Fruit fly (Drosophila melanogaster) whole organism, prepupa: Measurements from ENCODE around the gene Sgs3.
A peak's percentile ranks its signal among the peaks of the same experiment; 100 is the strongest.

Experiments
- Blimp-1 ChIP-seq: fragments of 200-800 bp; sonication (Bioruptor generic); optimal IDR thresholded peaks from 3 replicates; lab custom pipeline; 2017; ENCODE audit warnings: missing biosample characterization, missing genetic modification characterization, mild to moderate bottlenecking, moderate library complexity, missing genetic modification reagents
- CG10631 ChIP-seq: fragments of 200-800 bp; sonication (Bioruptor generic); optimal IDR thresholded peaks from 2 replicates; lab custom pipeline; 2016; ENCODE audit warnings: missing biosample characterization, missing genetic modification characterization
- CG10669 ChIP-seq: fragments of 200-800 bp; sonication (Bioruptor generic); optimal IDR thresholded peaks from 3 replicates; lab custom pipeline; 2018; ENCODE audit warnings: missing biosample characterization, mild to moderate bottlenecking, missing genetic modification characterization, moderate library complexity
- CG11294 ChIP-seq: fragments of 200-800 bp; sonication (Bioruptor generic); IDR thresholded peaks from 2 replicates; pipeline ENCODE4 v1.3.6; 2022; ENCODE audit warnings: missing biosample characterization, missing genetic modification characterization
- CG11902 ChIP-seq: fragments of 200-800 bp; sonication (Bioruptor generic); optimal IDR thresholded peaks from 3 replicates; lab custom pipeline; 2016; ENCODE audit warnings: missing biosample characterization, missing genetic modification characterization
- CG15336 ChIP-seq: fragments of 200-800 bp; sonication (Bioruptor generic); IDR thresholded peaks from 2 replicates; pipeline ENCODE4 v1.3.6; 2022; ENCODE audit warnings: missing biosample characterization, missing genetic modification characterization
- CG1621 ChIP-seq: fragments of 200-800 bp; sonication (Bioruptor generic); optimal IDR thresholded peaks from 3 replicates; lab custom pipeline; 2018; ENCODE audit warnings: missing biosample characterization, mild to moderate bottlenecking, missing genetic modification characterization
- CG16779 ChIP-seq: fragments of 200-800 bp; sonication (Bioruptor generic); optimal IDR thresholded peaks from 3 replicates; lab custom pipeline; 2017; ENCODE audit warnings: missing biosample characterization, mild to moderate bottlenecking, missing genetic modification characterization
- CG3032 ChIP-seq: fragments of 200-800 bp; optimal IDR thresholded peaks from 2 replicates; lab custom pipeline; 2019; ENCODE audit warnings: missing biosample characterization, mild to moderate bottlenecking, missing genetic modification characterization, moderate library complexity
- CG31627 ChIP-seq: fragments of 200-800 bp; sonication (Bioruptor generic); optimal IDR thresholded peaks from 3 replicates; lab custom pipeline; 2016; ENCODE audit warnings: missing biosample characterization, missing genetic modification characterization
- CG32006 ChIP-seq: fragments of 200-800 bp; sonication (Bioruptor generic); optimal IDR thresholded peaks from 3 replicates; lab custom pipeline; 2017; ENCODE audit warnings: missing biosample characterization, mild to moderate bottlenecking, missing genetic modification characterization
- CG34406 ChIP-seq: fragments of 200-800 bp; sonication (Bioruptor generic); optimal IDR thresholded peaks from 3 replicates; lab custom pipeline; 2016; ENCODE audit warnings: missing biosample characterization, missing genetic modification characterization
- CG6163 ChIP-seq: fragments of 200-800 bp; sonication (Bioruptor generic); IDR thresholded peaks from 3 replicates; pipeline ENCODE4 v1.3.6; 2022; ENCODE audit warnings: missing biosample characterization, missing genetic modification characterization
- CG6276 ChIP-seq: fragments of 200-800 bp; sonication (Bioruptor generic); optimal IDR thresholded peaks from 2 replicates; lab custom pipeline; 2017; ENCODE audit warnings: missing biosample characterization, mild to moderate bottlenecking, missing genetic modification characterization
- CG6792 ChIP-seq: fragments of 200-800 bp; sonication (Bioruptor generic); optimal IDR thresholded peaks from 3 replicates; lab custom pipeline; 2016; ENCODE audit warnings: missing biosample characterization, missing genetic modification characterization
- CG6808 ChIP-seq: fragments of 200-800 bp; sonication (Bioruptor generic); optimal IDR thresholded peaks from 3 replicates; lab custom pipeline; 2017; ENCODE audit warnings: missing biosample characterization, missing genetic modification characterization, mild to moderate bottlenecking, moderate library complexity, missing genetic modification reagents
- CG6854 ChIP-seq: fragments of 200-800 bp; sonication (Bioruptor generic); optimal IDR thresholded peaks from 2 replicates; lab custom pipeline; 2017; ENCODE audit warnings: missing biosample characterization, mild to moderate bottlenecking, missing genetic modification characterization
- CG7368 ChIP-seq: fragments of 200-800 bp; sonication (Bioruptor generic); optimal IDR thresholded peaks from 3 replicates; lab custom pipeline; 2016; ENCODE audit warnings: missing biosample characterization, missing genetic modification characterization
- CG8119 ChIP-seq: fragments of 200-800 bp; sonication (Bioruptor generic); IDR thresholded peaks from 3 replicates; pipeline ENCODE4 v1.3.6; 2022; ENCODE audit warnings: missing biosample characterization, missing genetic modification characterization
- CG8632 ChIP-seq: fragments of 200-800 bp; sonication (Bioruptor generic); optimal IDR thresholded peaks from 3 replicates; lab custom pipeline; 2016; ENCODE audit warnings: missing biosample characterization, missing genetic modification characterization
- CG9139 ChIP-seq: fragments of 200-800 bp; sonication (Bioruptor generic); optimal IDR thresholded peaks from 3 replicates; lab custom pipeline; 2017; ENCODE audit warnings: missing biosample characterization, mild to moderate bottlenecking, missing genetic modification characterization
- Eip78C ChIP-seq: fragments of 200-800 bp; sonication (Bioruptor generic); peaks from one replicate; lab custom pipeline; 2016; ENCODE audit warnings: missing biosample characterization, missing genetic modification characterization
- Eip93F ChIP-seq: fragments of 200-800 bp; sonication (Bioruptor generic); optimal IDR thresholded peaks from 2 replicates; lab custom pipeline; 2016; ENCODE audit warnings: missing biosample characterization, mild to moderate bottlenecking, missing genetic modification characterization
- Ets96B ChIP-seq: fragments of 200-800 bp; optimal IDR thresholded peaks from 2 replicates; lab custom pipeline; 2019; ENCODE audit warnings: missing biosample characterization, mild to moderate bottlenecking, missing genetic modification characterization, moderate library complexity
- Gug ChIP-seq: fragments of 200-800 bp; sonication (Bioruptor generic); IDR thresholded peaks from 2 replicates; pipeline ENCODE4 v1.3.6; 2022; ENCODE audit warnings: missing biosample characterization, missing genetic modification characterization
- Hr38 ChIP-seq: sonication (Bioruptor generic); optimal IDR thresholded peaks from 2 replicates; lab custom pipeline; 2016; ENCODE audit warnings: missing biosample characterization, missing genetic modification characterization
- Hr39 ChIP-seq: fragments of 200-800 bp; sonication (Bioruptor generic); optimal IDR thresholded peaks from 2 replicates; lab custom pipeline; 2016; ENCODE audit warnings: missing biosample characterization, missing genetic modification characterization
- Hr4 ChIP-seq: fragments of 200-800 bp; sonication (Bioruptor generic); optimal IDR thresholded peaks from 3 replicates; lab custom pipeline; 2016; ENCODE audit warnings: missing biosample characterization, missing genetic modification characterization
- Lpt ChIP-seq: fragments of 200-800 bp; sonication (Bioruptor generic); optimal IDR thresholded peaks from 3 replicates; lab custom pipeline; 2016; ENCODE audit warnings: missing biosample characterization, missing genetic modification characterization
- Met ChIP-seq: fragments of 200-800 bp; sonication (Bioruptor generic); optimal IDR thresholded peaks from 3 replicates; lab custom pipeline; 2016; ENCODE audit warnings: missing biosample characterization, missing genetic modification characterization
- Smox ChIP-seq: fragments of 200-800 bp; sonication (Bioruptor generic); optimal IDR thresholded peaks from 3 replicates; lab custom pipeline; 2016; ENCODE audit warnings: missing biosample characterization, missing genetic modification characterization
- Sox102F ChIP-seq: fragments of 200-800 bp; sonication (Bioruptor generic); optimal IDR thresholded peaks from 2 replicates; lab custom pipeline; 2016; ENCODE audit warnings: missing biosample characterization, mild to moderate bottlenecking, missing genetic modification characterization
- achi ChIP-seq: fragments of 200-800 bp; sonication (Bioruptor generic); optimal IDR thresholded peaks from 3 replicates; lab custom pipeline; 2016; ENCODE audit warnings: missing biosample characterization, missing genetic modification characterization
- acj6 ChIP-seq: fragments of 200-800 bp; sonication (Bioruptor generic); optimal IDR thresholded peaks from 3 replicates; lab custom pipeline; 2016; ENCODE audit warnings: missing biosample characterization, missing genetic modification characterization
- cyc ChIP-seq: fragments of 200-800 bp; sonication (Bioruptor generic); optimal IDR thresholded peaks from 3 replicates; lab custom pipeline; 2016; ENCODE audit warnings: missing biosample characterization, missing genetic modification characterization
- dsx ChIP-seq: fragments of 200-800 bp; optimal IDR thresholded peaks from 3 replicates; lab custom pipeline; 2019; ENCODE audit warnings: missing biosample characterization, mild to moderate bottlenecking, missing genetic modification characterization, moderate library complexity; ENCODE audit not compliant: poor library complexity, severe bottlenecking
- eg ChIP-seq: fragments of 200-800 bp; sonication (Bioruptor generic); IDR thresholded peaks from 3 replicates; pipeline ENCODE4 v1.3.6; 2022; ENCODE audit warnings: missing biosample characterization, missing genetic modification characterization
- esn ChIP-seq: fragments of 200-800 bp; sonication (Bioruptor generic); optimal IDR thresholded peaks from 2 replicates; lab custom pipeline; 2016; ENCODE audit warnings: missing biosample characterization, mild to moderate bottlenecking, missing genetic modification characterization, moderate library complexity
- pdm3 ChIP-seq: fragments of 200-800 bp; sonication (Bioruptor generic); optimal IDR thresholded peaks from 3 replicates; lab custom pipeline; 2016; ENCODE audit warnings: missing biosample characterization, missing genetic modification characterization
- salr ChIP-seq, 2 experiments: fragments of 200-800 bp; sonication (Bioruptor generic); optimal IDR thresholded peaks; 3 replicates each; lab custom pipeline; 2016 to 2018; ENCODE audit warnings: missing biosample characterization in 2 of 2, missing genetic modification characterization in 2 of 2, mild to moderate bottlenecking in 1 of 2
- spab ChIP-seq: fragments of 200-800 bp; sonication (Bioruptor generic); optimal IDR thresholded peaks from 2 replicates; lab custom pipeline; 2017; ENCODE audit warnings: missing biosample characterization, mild to moderate bottlenecking, missing genetic modification characterization, missing genetic modification reagents
- ss ChIP-seq, 2 experiments: fragments of 200-800 bp; sonication (Bioruptor generic); optimal IDR thresholded peaks; 2 replicates in 1 of 2; 3 replicates in 1 of 2; lab custom pipeline; 2017 to 2018; ENCODE audit warnings: mild to moderate bottlenecking in 2 of 2, missing biosample characterization in 2 of 2, missing genetic modification characterization in 2 of 2, moderate library complexity in 1 of 2
- svp ChIP-seq: fragments of 200-800 bp; sonication (Bioruptor generic); peaks from one replicate; lab custom pipeline; 2016; ENCODE audit warnings: missing biosample characterization, missing genetic modification characterization
- topi ChIP-seq: fragments of 200-800 bp; sonication (Bioruptor generic); optimal IDR thresholded peaks from 3 replicates; lab custom pipeline; 2016; ENCODE audit warnings: missing biosample characterization, missing genetic modification characterization

Gene Sgs3

DNA sequence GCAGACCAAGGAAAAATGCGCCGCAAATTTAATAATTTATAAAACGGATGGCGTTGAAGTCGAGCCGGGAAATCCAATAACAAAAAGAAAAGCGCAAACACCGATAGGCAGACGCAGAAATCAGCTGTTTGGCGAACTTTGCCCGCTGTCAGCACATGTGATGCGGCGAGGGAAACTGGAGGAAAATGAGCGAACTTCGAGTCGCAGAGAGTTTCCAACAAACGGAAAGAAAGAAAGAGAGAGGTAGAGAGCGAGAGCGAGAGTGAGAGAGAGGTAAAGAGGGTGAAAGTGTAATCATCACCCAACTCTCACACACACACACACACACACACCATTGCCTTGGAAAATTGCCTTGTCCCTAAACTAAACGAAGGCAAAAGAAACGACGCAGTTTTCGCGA, 45.2 kb downstream of the Sgs3 start (continued):
- TF ChIP-seq CG11294 (GFP tag; lab: Robert Waterston, UW) = no peak
- TF ChIP-seq CG1621 (tag; lab: Kevin White, UChicago) = peak; percentile 25
- TF ChIP-seq CG11902 (GFP tag; lab: Kevin White, UChicago) = no peak
- no peak for TF ChIP-seq Smox (GFP tag; lab: Kevin White, UChicago)
- TF ChIP-seq Eip78C (GFP tag; lab: Kevin White, UChicago) = peak; percentile 40
- peak; percentile 0 for TF ChIP-seq CG32006 (GFP tag; lab: Kevin White, UChicago)
- TF ChIP-seq acj6 = no peak
- TF ChIP-seq CG6808 (GFP tag; lab: Kevin White, UChicago) = peak; percentile 70
- TF ChIP-seq achi = no peak
- TF ChIP-seq eg = peak; percentile 74; the same call in 2 of the 3 replicates

DNA sequence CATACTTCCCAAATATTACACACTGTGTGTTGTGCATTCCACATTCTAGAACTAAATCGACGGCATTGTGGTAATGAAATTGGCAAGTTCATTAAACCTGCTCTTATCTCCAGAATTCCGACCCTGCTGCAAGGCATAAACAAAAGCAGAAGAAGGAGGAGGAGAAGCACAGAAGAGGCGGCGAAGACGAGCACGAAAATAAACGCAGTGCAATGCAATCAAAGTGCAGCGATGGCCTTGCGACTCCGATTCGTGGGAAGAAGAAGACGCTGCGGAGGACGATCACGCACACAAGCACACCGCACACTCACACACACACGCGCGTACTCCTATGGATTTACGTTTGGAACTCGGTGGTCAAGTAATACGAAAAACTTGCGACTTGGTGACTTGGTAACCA, 48.9 kb downstream of the Sgs3 start:
- TF ChIP-seq pdm3 (GFP tag; lab: Kevin White, UChicago) (no peak), ss (GFP tag; optimal IDR thresholded peaks at IDR 0.05; lab: Kevin White, UChicago) (peak; percentile 15 to 30), Hr39 (GFP tag; lab: Kevin White, UChicago) (peak; percentile 33), topi (GFP tag; lab: Kevin White, UChicago) (no peak), CG16779 (tag; lab: Kevin White, UChicago) (no peak), dsx (GFP tag; lab: Kevin White, UChicago) (no peak), Gug (GFP tag; lab: Robert Waterston, UW) (no peak), CG6163 (GFP tag; lab: Robert Waterston, UW) (peak; percentile 34; the same call in 2 of the 3 replicates), Lpt (GFP tag; lab: Kevin White, UChicago) (no peak), Eip78C (GFP tag; lab: Kevin White, UChicago) (no peak), svp (peak; percentile 98), spab (GFP tag; lab: Kevin White, UChicago) (no peak)

DNA sequence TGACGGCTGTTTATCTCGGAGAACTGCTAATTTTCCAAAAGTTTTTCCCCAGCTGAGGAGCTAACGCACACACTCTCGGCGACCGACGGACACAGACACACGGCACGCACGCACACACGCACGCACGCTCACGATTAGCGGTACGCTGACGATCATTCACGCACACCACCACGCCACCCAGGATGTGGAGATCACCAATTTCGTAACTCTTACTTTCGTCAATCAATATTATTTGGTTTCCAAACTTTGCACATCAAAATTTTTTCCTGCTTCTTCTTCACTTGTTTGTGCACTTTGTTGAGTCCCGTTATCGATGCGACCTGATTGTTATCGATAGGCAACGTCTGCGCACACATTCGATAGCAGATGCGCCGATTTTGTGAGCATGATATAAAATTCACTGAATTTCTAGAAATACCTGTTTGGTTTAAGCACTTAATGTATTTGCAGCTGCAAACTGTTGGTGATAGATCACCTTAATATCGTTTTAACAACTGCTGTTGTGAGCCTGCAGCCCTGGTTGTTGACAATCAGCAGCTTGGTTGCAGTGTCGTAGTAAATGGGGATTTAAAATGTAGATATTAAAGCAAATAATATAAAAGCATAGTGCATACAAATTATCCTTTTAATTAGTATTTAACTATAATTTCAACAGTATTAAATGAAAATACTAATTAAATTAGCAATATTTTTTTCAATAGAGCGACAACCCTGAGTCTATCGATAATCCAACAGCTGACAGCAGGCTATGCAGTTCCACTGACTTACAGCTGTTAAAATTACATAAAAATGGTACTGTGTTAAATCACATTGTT, 50.1 kb downstream of the Sgs3 start, which contains the start of the genes CG7394 and Mob2:
TSS of gene CG7394 (plus strand) at position 51 of the 815 bp plus-strand sequence.
TSS of gene Mob2 (minus strand) at position 288 of the 815 bp plus-strand sequence.
- peak; percentile 89 for TF ChIP-seq CG34406 (GFP tag; lab: Kevin White, UChicago)
- peak; percentile 88 for TF ChIP-seq CG7368 (GFP tag; lab: Kevin White, UChicago)
- peak; percentile 40 for TF ChIP-seq spab (GFP tag; lab: Kevin White, UChicago)
- TF ChIP-seq CG6854 (GFP tag; lab: Kevin White, UChicago) = no peak
- TF ChIP-seq CG1621 (tag; lab: Kevin White, UChicago) = peak; percentile 49
- peak; percentile 87 for TF ChIP-seq Gug (GFP tag; lab: Robert Waterston, UW)
- TF ChIP-seq CG11902 (GFP tag; lab: Kevin White, UChicago) = peak; percentile 78
- TF ChIP-seq CG31627 (GFP tag; lab: Kevin White, UChicago) = peak; percentile 88
- TF ChIP-seq CG9139 (GFP tag; lab: Kevin White, UChicago) = no peak
- TF ChIP-seq CG6808 (GFP tag; lab: Kevin White, UChicago) = peak; percentile 70
- peak; percentile 80 for TF ChIP-seq CG3032 (tag; lab: Kevin White, UChicago)
- peak; percentile 88 for TF ChIP-seq CG8632 (GFP tag; lab: Kevin White, UChicago)
- TF ChIP-seq CG11294 (GFP tag; lab: Robert Waterston, UW) = peak; percentile 77
- peak; percentile 89 for TF ChIP-seq CG10631
- TF ChIP-seq CG6163 (GFP tag; lab: Robert Waterston, UW) = peak; percentile 94
- peak; percentile 87 for TF ChIP-seq topi (GFP tag; lab: Kevin White, UChicago)
- TF ChIP-seq esn (GFP tag; lab: Kevin White, UChicago) = peak; percentile 92
- TF ChIP-seq Smox (GFP tag; lab: Kevin White, UChicago) = peak; percentile 92
- peak; percentile 53 for TF ChIP-seq Hr38 (GFP tag; lab: Kevin White, UChicago)
- TF ChIP-seq eg = peak; percentile 91
- peak; percentile 85 for TF ChIP-seq Ets96B (tag; lab: Kevin White, UChicago)
- TF ChIP-seq Eip78C (GFP tag; lab: Kevin White, UChicago) = peak; percentile 96
- TF ChIP-seq CG6276 = peak; percentile 27
- peak; percentile 90 for TF ChIP-seq Sox102F (GFP tag; lab: Kevin White, UChicago)
- TF ChIP-seq salr (GFP tag; optimal IDR thresholded peaks at IDR 0.05; lab: Kevin White, UChicago) = peak; percentile 73 to 85
- peak; percentile 84 for TF ChIP-seq CG8119
- TF ChIP-seq Hr39 (GFP tag; lab: Kevin White, UChicago) = peak; percentile 88
- TF ChIP-seq CG10669 (GFP tag; lab: Kevin White, UChicago) = peak; percentile 83
- TF ChIP-seq Eip93F (GFP tag; lab: Kevin White, UChicago) = peak; percentile 56
- peak; percentile 88 for TF ChIP-seq cyc (GFP tag; lab: Kevin White, UChicago)
- peak; percentile 93 for TF ChIP-seq Hr4 (GFP tag; lab: Kevin White, UChicago)
- TF ChIP-seq Met (GFP tag; lab: Kevin White, UChicago) = peak; percentile 91
- peak; percentile 83 for TF ChIP-seq CG6792 (GFP tag; lab: Kevin White, UChicago)
- peak; percentile 92 for TF ChIP-seq pdm3 (GFP tag; lab: Kevin White, UChicago)
- peak; percentile 89 for TF ChIP-seq CG15336 (GFP tag; lab: Robert Waterston, UW)
- peak; percentile 46 for TF ChIP-seq Blimp-1 (GFP tag; lab: Kevin White, UChicago)
